Worm (Caenorhabditis elegans): ENCODE data around the gene srh-268.

- TF ChIP-seq nhr-237 (tag; optimal IDR thresholded peaks at IDR 0.05), result no peak
- TF ChIP-seq jun-1 (tag; optimal IDR thresholded peaks at IDR 0.05), result no peak
- no peak for TF ChIP-seq lin-39 (tag; optimal IDR thresholded peaks at IDR 0.05)
- no peak for TF ChIP-seq lin-15B (tag; optimal IDR thresholded peaks at IDR 0.05)
- TF ChIP-seq nfya-1 (tag; optimal IDR thresholded peaks at IDR 0.05; ENCODE audit: insufficient read depth), result no peak
- TF ChIP-seq ztf-11 (tag; optimal IDR thresholded peaks at IDR 0.05), result no peak
- no peak for TF ChIP-seq sea-2 (GFP tag; optimal IDR thresholded peaks at IDR 0.05)
- TF ChIP-seq elt-1 (tag; optimal IDR thresholded peaks at IDR 0.05), result no peak
- TF ChIP-seq nhr-28 (tag; optimal IDR thresholded peaks at IDR 0.05), result no peak
- TF ChIP-seq pqm-1 (tag; optimal IDR thresholded peaks at IDR 0.05), result no peak
- TF ChIP-seq tbx-2 (tag; optimal IDR thresholded peaks at IDR 0.05), result no peak
- no peak for TF ChIP-seq aly-2 (tag; optimal IDR thresholded peaks at IDR 0.05)
- TF ChIP-seq unc-39 (tag; optimal IDR thresholded peaks at IDR 0.05), result no peak
Observed at ce11 chrV:7558693-7559092, 19.6 kb downstream of the srh-268 start, which contains the start of gene ets-7.

Measured in whole organism, L3 larva.